Fruit fly (Drosophila melanogaster) whole organism, pupa: ENCODE data around the gene Sfp24F.

Experiments used
- CG10348 ChIP-seq: fragments of 200-800 bp; sonication (Bioruptor generic); IDR thresholded peaks from 2 replicates; pipeline ENCODE4 v1.3.6; 2022; ENCODE audit warnings: missing biosample characterization, missing genetic modification characterization
- CG12605 ChIP-seq: fragments of 200-800 bp; sonication (Bioruptor generic); IDR thresholded peaks from 2 replicates; pipeline ENCODE4 v1.3.6; 2022; ENCODE audit warnings: missing biosample characterization, missing genetic modification characterization
- CG13204 ChIP-seq: fragments of 200-800 bp; sonication (Bioruptor generic); optimal IDR thresholded peaks from 2 replicates; lab custom pipeline; 2018; ENCODE audit warnings: missing biosample characterization, mild to moderate bottlenecking, missing genetic modification characterization, moderate library complexity
- CG14655 ChIP-seq: fragments of 200-800 bp; sonication (Bioruptor generic); optimal IDR thresholded peaks from 3 replicates; lab custom pipeline; 2017; ENCODE audit warnings: mild to moderate bottlenecking, missing biosample characterization, missing genetic modification reagents, missing genetic modification characterization
- CG15710 ChIP-seq: fragments of 200-800 bp; sonication (Bioruptor generic); optimal IDR thresholded peaks from 2 replicates; lab custom pipeline; 2018; ENCODE audit warnings: missing biosample characterization, mild to moderate bottlenecking, missing genetic modification characterization, moderate library complexity
- CG17806 ChIP-seq: fragments of 200-800 bp; sonication (Bioruptor generic); optimal IDR thresholded peaks from 2 replicates; lab custom pipeline; 2018; ENCODE audit warnings: missing biosample characterization, mild to moderate bottlenecking, missing genetic modification characterization, moderate library complexity
- CG32121 ChIP-seq: fragments of 200-800 bp; sonication (Bioruptor generic); IDR thresholded peaks from 2 replicates; pipeline ENCODE4 v1.3.6; 2022; ENCODE audit warnings: missing biosample characterization, missing genetic modification characterization
- CG34367 ChIP-seq: fragments of 200-800 bp; sonication (Bioruptor generic); optimal IDR thresholded peaks from 2 replicates; lab custom pipeline; 2018; ENCODE audit warnings: missing biosample characterization, mild to moderate bottlenecking, missing genetic modification characterization
- CG4496 ChIP-seq: fragments of 200-800 bp; sonication (Bioruptor generic); IDR thresholded peaks from 3 replicates; pipeline ENCODE4 v1.3.6; 2022; ENCODE audit warnings: missing biosample characterization, missing genetic modification characterization
- CG8159 ChIP-seq: fragments of 200-800 bp; sonication (Bioruptor generic); optimal IDR thresholded peaks from 3 replicates; lab custom pipeline; 2018; ENCODE audit warnings: missing biosample characterization, mild to moderate bottlenecking, missing genetic modification characterization, moderate library complexity
- CG8301 ChIP-seq: fragments of 200-800 bp; sonication (Bioruptor generic); optimal IDR thresholded peaks from 2 replicates; lab custom pipeline; 2018; ENCODE audit warnings: missing biosample characterization, mild to moderate bottlenecking, missing genetic modification characterization
- CG9948 ChIP-seq: fragments of 200-800 bp; sonication (Bioruptor generic); optimal IDR thresholded peaks from 2 replicates; lab custom pipeline; 2018; ENCODE audit warnings: missing biosample characterization, mild to moderate bottlenecking, missing genetic modification characterization, moderate library complexity
- D1 ChIP-seq: fragments of 200-800 bp; sonication (Bioruptor generic); optimal IDR thresholded peaks from 2 replicates; lab custom pipeline; 2018; ENCODE audit warnings: missing biosample characterization, mild to moderate bottlenecking, missing genetic modification characterization, moderate library complexity
- EcR ChIP-seq: fragments of 200-800 bp; sonication (Bioruptor generic); optimal IDR thresholded peaks from 3 replicates; lab custom pipeline; 2019; ENCODE audit warnings: missing biosample characterization, missing genetic modification characterization, mild to moderate bottlenecking, moderate library complexity, missing genetic modification reagents
- Ets98B ChIP-seq: fragments of 200-800 bp; sonication (Bioruptor generic); IDR thresholded peaks from 2 replicates; pipeline ENCODE4 v1.3.6; 2022; ENCODE audit warnings: missing biosample characterization, missing genetic modification characterization
- Pif1A ChIP-seq: fragments of 200-800 bp; sonication (Bioruptor generic); optimal IDR thresholded peaks from 3 replicates; lab custom pipeline; 2016; ENCODE audit warnings: missing biosample characterization, missing genetic modification characterization
- Pif1B ChIP-seq: fragments of 200-800 bp; sonication (Bioruptor generic); optimal IDR thresholded peaks from 3 replicates; lab custom pipeline; 2016; ENCODE audit warnings: missing biosample characterization, missing genetic modification characterization
- Snoo ChIP-seq: fragments of 200-800 bp; sonication (Bioruptor generic); optimal IDR thresholded peaks from 3 replicates; lab custom pipeline; 2017; ENCODE audit warnings: missing biosample characterization, mild to moderate bottlenecking, missing genetic modification characterization, inconsistent platforms
- fd96Ca ChIP-seq: fragments of 200-800 bp; sonication (Bioruptor generic); IDR thresholded peaks from 3 replicates; pipeline ENCODE4 v1.3.6; 2022; ENCODE audit warnings: missing biosample characterization, missing genetic modification characterization
- gl ChIP-seq: fragments of 200-800 bp; sonication (Bioruptor generic); optimal IDR thresholded peaks from 2 replicates; lab custom pipeline; 2018; ENCODE audit warnings: missing biosample characterization, mild to moderate bottlenecking, missing genetic modification characterization
- rn ChIP-seq: fragments of 200-800 bp; sonication (Bioruptor generic); IDR thresholded peaks from 2 replicates; pipeline ENCODE4 v1.3.6; 2022; ENCODE audit warnings: missing biosample characterization, missing genetic modification characterization

Sfp24F gene

dm6 chr2L:4442010-4442587, at the start of gene Sfp24F, which contains the start of gene CG15432:
TSS of gene Sfp24F (minus strand) at chr2L:4442060.
TSS of gene CG15432 (plus strand) at chr2L:4442320.
- TF ChIP-seq rn, result no peak
- no peak for TF ChIP-seq D1 (tag; lab: Kevin White, UChicago)
- no peak for TF ChIP-seq CG13204 (GFP tag; lab: Kevin White, UChicago)
- no peak for TF ChIP-seq EcR
- TF ChIP-seq Pif1A, result no peak
- TF ChIP-seq fd96Ca, result no peak
- no peak for TF ChIP-seq CG32121
- TF ChIP-seq Pif1B, result no peak
- TF ChIP-seq Snoo (tag; lab: Kevin White, UChicago), result no peak
- no peak for TF ChIP-seq CG15710
- TF ChIP-seq CG8301 (tag; lab: Kevin White, UChicago), result no peak
- TF ChIP-seq CG34367 (tag; lab: Kevin White, UChicago), result no peak
- no peak for TF ChIP-seq gl
- TF ChIP-seq Ets98B (GFP tag; lab: Robert Waterston, UW), result no peak
- TF ChIP-seq CG4496 (GFP tag; lab: Robert Waterston, UW), result no peak

- TF ChIP-seq CG13204 (GFP tag; lab: Kevin White, UChicago) (no peak), CG4496 (GFP tag; lab: Robert Waterston, UW) (peak; percentile 32; the same call in 1 of the 3 replicates), CG9948 (tag; lab: Kevin White, UChicago) (no peak)
- TF ChIP-seq, all 21 proteins: peak for 1
These were observed 36.1 kb upstream of the Sfp24F start for dm6 chr2L:4477978-4478377.

- TF ChIP-seq gl (no peak), CG32121 (peak; percentile 42; the same call in 1 of the 2 replicates), CG14655 (no peak), CG4496 (GFP tag; lab: Robert Waterston, UW) (peak; percentile 64; the same call in 2 of the 3 replicates), Ets98B (GFP tag; lab: Robert Waterston, UW) (peak; percentile 67; the same call in 1 of the 2 replicates), CG12605 (GFP tag; lab: Robert Waterston, UW) (peak; percentile 29; the same call in 1 of the 2 replicates), CG8301 (tag; lab: Kevin White, UChicago) (no peak), fd96Ca (peak; percentile 58; the same call in 2 of the 3 replicates)
These were observed 34.9 kb upstream of the Sfp24F start, which contains the start of gene ine for dm6 chr2L:4476672-4477273. TSS of gene ine (minus strand) at chr2L:4477022.

dm6 chr2L:4475422-4475821, 33.6 kb upstream of the Sfp24F start:
- TF ChIP-seq fd96Ca, result no peak
- no peak for TF ChIP-seq CG15710
- no peak for TF ChIP-seq CG17806 (tag; lab: Kevin White, UChicago)
- TF ChIP-seq Snoo (tag; lab: Kevin White, UChicago), result no peak
- TF ChIP-seq CG8159 (tag; lab: Kevin White, UChicago), result no peak
- no peak for TF ChIP-seq CG14655
- no peak for TF ChIP-seq EcR
- TF ChIP-seq, all 21 proteins: peak for 0

- no peak for TF ChIP-seq Pif1B
- no peak for TF ChIP-seq CG9948 (tag; lab: Kevin White, UChicago)
- TF ChIP-seq CG12605 (GFP tag; lab: Robert Waterston, UW), result no peak
- no peak for TF ChIP-seq CG4496 (GFP tag; lab: Robert Waterston, UW)
- TF ChIP-seq CG34367 (tag; lab: Kevin White, UChicago), result no peak
- no peak for TF ChIP-seq EcR
- TF ChIP-seq gl, result no peak
- no peak for TF ChIP-seq Pif1A
- TF ChIP-seq CG15710, result no peak
- no peak for TF ChIP-seq fd96Ca
- TF ChIP-seq CG14655, result no peak
- TF ChIP-seq CG17806 (tag; lab: Kevin White, UChicago), result no peak
These were observed 23.1 kb upstream of the Sfp24F start, which contains the start of gene FIG4 for dm6 chr2L:4464946-4465345. TSS of gene FIG4 (plus strand) at chr2L:4465174.

dm6 chr2L:4463323-4463722, 21.5 kb upstream of the Sfp24F start, which contains the start of the genes CG15443 and Paris:
TSS of gene CG15443 (minus strand) at chr2L:4463447.
TSS of gene Paris (plus strand) at chr2L:4463611.
- TF ChIP-seq CG12605 (GFP tag; lab: Robert Waterston, UW) (0 out of 2 replicates have a peak, but pooled peaks have one; percentile 39), CG8301 (tag; lab: Kevin White, UChicago) (no peak)

dm6 chr2L:4459543-4459942, 17.7 kb upstream of the Sfp24F start, which contains the start of the genes mRpL27 and CG15435:
TSS of gene mRpL27 (minus strand) at chr2L:4459638.
TSS of gene CG15435 (plus strand) at chr2L:4459729.
- TF ChIP-seq D1 (tag; lab: Kevin White, UChicago) (no peak), Snoo (tag; lab: Kevin White, UChicago) (no peak), Ets98B (GFP tag; lab: Robert Waterston, UW) (no peak), CG10348 (no peak), CG8159 (tag; lab: Kevin White, UChicago) (no peak), EcR (peak; percentile 22), CG15710 (peak; percentile 8), CG32121 (no peak), CG34367 (tag; lab: Kevin White, UChicago) (no peak), CG4496 (GFP tag; lab: Robert Waterston, UW) (no peak), gl (no peak), CG12605 (GFP tag; lab: Robert Waterston, UW) (no peak)
